Worm (Caenorhabditis elegans) whole organism, L1 larva: ENCODE measurements around the gene T20D4.10.
"Not testable (repeated sequence)": the region's sequence is repeated elsewhere in the genome, so short reads cannot be mapped to it uniquely, and the experiment has no call there.

Experiments used
- C16A3.4 ChIP-seq: fragments of 150-350 bp; optimal IDR thresholded peaks from 2 replicates; lab custom pipeline; 2014; ENCODE audit warnings: missing biosample characterization, missing genetic modification characterization
- C34B4.2 ChIP-seq: sonication (generic microtip); optimal IDR thresholded peaks from 2 replicates; lab custom pipeline; 2017; ENCODE audit warnings: mild to moderate bottlenecking, missing genetic modification characterization, missing compliant biosample characterization
- Y116A8C.19 ChIP-seq: sonication (generic microtip); optimal IDR thresholded peaks from 2 replicates; lab custom pipeline; 2016; ENCODE audit warnings: missing compliant biosample characterization, missing genetic modification characterization, borderline replicate concordance
- alr-1 ChIP-seq: fragments of 200-800 bp; sonication (Bioruptor generic); optimal IDR thresholded peaks from 2 replicates; lab custom pipeline; 2018; ENCODE audit warnings: borderline replicate concordance, mild to moderate bottlenecking, missing genetic modification characterization, missing compliant biosample characterization
- aly-2 ChIP-seq: fragments of 150-350 bp; optimal IDR thresholded peaks from 2 replicates; lab custom pipeline; 2014; ENCODE audit warnings: missing biosample characterization, missing genetic modification characterization
- ama-1 ChIP-seq: fragments of 150-350 bp; optimal IDR thresholded peaks from 2 replicates; lab custom pipeline; 2014
- blmp-1 ChIP-seq: fragments of 150-350 bp; optimal IDR thresholded peaks from 2 replicates; lab custom pipeline; 2014; ENCODE audit warnings: missing biosample characterization, missing genetic modification characterization
- ceh-63 ChIP-seq: fragments of 200-800 bp; sonication (Bioruptor generic); optimal IDR thresholded peaks from 2 replicates; lab custom pipeline; 2018; ENCODE audit warnings: mild to moderate bottlenecking, missing genetic modification characterization, missing compliant biosample characterization
- ceh-8 ChIP-seq: fragments of 200-800 bp; sonication (Bioruptor generic); optimal IDR thresholded peaks from 2 replicates; lab custom pipeline; 2018; ENCODE audit warnings: mild to moderate bottlenecking, missing genetic modification characterization, moderate library complexity, missing compliant biosample characterization
- ceh-82 ChIP-seq, 3 experiments: fragments of 150-350 bp in 1 of 3; sonication (generic microtip) in 2 of 3; optimal IDR thresholded peaks; 2 replicates each; lab custom pipeline; 2014 to 2017; ENCODE audit warnings: missing biosample characterization in 3 of 3, missing genetic modification characterization in 3 of 3
- efl-1 ChIP-seq, 4 experiments: fragments of 150-350 bp; optimal IDR thresholded peaks in 3 of 4; peaks in 1 of 4; 1 replicate in 1 of 4; 2 replicates in 3 of 4; lab custom pipeline; 2014; ENCODE audit warnings: missing biosample characterization in 2 of 4, missing genetic modification characterization in 2 of 4, missing genetic modification reagents in 2 of 4
- efl-3 ChIP-seq: fragments of 200-800 bp; sonication (Bioruptor generic); optimal IDR thresholded peaks from 2 replicates; lab custom pipeline; 2018; ENCODE audit warnings: mild to moderate bottlenecking, missing genetic modification characterization, missing compliant biosample characterization
- fkh-10 ChIP-seq: sonication (generic microtip); optimal IDR thresholded peaks from 2 replicates; lab custom pipeline; 2017; ENCODE audit warnings: missing biosample characterization, missing genetic modification reagents, missing genetic modification characterization
- fkh-4 ChIP-seq: sonication (generic microtip); optimal IDR thresholded peaks from 2 replicates; lab custom pipeline; 2016; ENCODE audit warnings: missing compliant biosample characterization, missing genetic modification characterization, borderline replicate concordance
- hlh-17 ChIP-seq: fragments of 200-800 bp; sonication (Bioruptor generic); optimal IDR thresholded peaks from 2 replicates; lab custom pipeline; 2018; ENCODE audit warnings: missing genetic modification characterization, mild to moderate bottlenecking, missing compliant biosample characterization, moderate library complexity, borderline replicate concordance
- irx-1 ChIP-seq: sonication (generic microtip); optimal IDR thresholded peaks from 2 replicates; lab custom pipeline; 2016; ENCODE audit warnings: missing genetic modification characterization, missing compliant biosample characterization
- isw-1 ChIP-seq: fragments of 200-800 bp; sonication (Bioruptor generic); IDR thresholded peaks from 2 replicates; pipeline ENCODE4 v1.3.6; 2022; ENCODE audit warnings: missing genetic modification characterization, missing compliant biosample characterization
- jun-1 ChIP-seq: fragments of 150-350 bp; optimal IDR thresholded peaks from 2 replicates; lab custom pipeline; 2014; ENCODE audit warnings: missing biosample characterization, missing genetic modification reagents, missing genetic modification characterization
- lin-15B ChIP-seq: fragments of 150-350 bp; sonication (generic microtip); optimal IDR thresholded peaks from 3 replicates; lab custom pipeline; 2014; ENCODE audit warnings: missing biosample characterization, missing genetic modification characterization
- lsy-2 ChIP-seq, 2 experiments: fragments of 150-350 bp; optimal IDR thresholded peaks; 2 replicates each; lab custom pipeline; 2014; ENCODE audit warnings: missing biosample characterization in 2 of 2, missing genetic modification characterization in 2 of 2
- mdl-1 ChIP-seq, 2 experiments: fragments of 150-350 bp; optimal IDR thresholded peaks; 2 replicates each; lab custom pipeline; 2014 to 2017; ENCODE audit warnings: missing biosample characterization in 2 of 2, missing genetic modification characterization in 2 of 2, inconsistent platforms in 1 of 2
- mef-2 ChIP-seq: fragments of 150-350 bp; optimal IDR thresholded peaks from 2 replicates; lab custom pipeline; 2014; ENCODE audit warnings: missing biosample characterization, missing genetic modification characterization
- mep-1 ChIP-seq: fragments of 150-350 bp; optimal IDR thresholded peaks from 2 replicates; lab custom pipeline; 2014; ENCODE audit warnings: missing biosample characterization, missing genetic modification characterization
- nhr-11 ChIP-seq: fragments of 150-350 bp; optimal IDR thresholded peaks from 2 replicates; lab custom pipeline; 2014; ENCODE audit warnings: missing biosample characterization, missing genetic modification characterization
- nhr-28 ChIP-seq: fragments of 150-350 bp; optimal IDR thresholded peaks from 2 replicates; lab custom pipeline; 2014; ENCODE audit warnings: missing biosample characterization, missing genetic modification characterization
- nhr-71 ChIP-seq: sonication (generic microtip); optimal IDR thresholded peaks from 2 replicates; lab custom pipeline; 2016; ENCODE audit warnings: mild to moderate bottlenecking, missing genetic modification characterization, moderate library complexity, missing compliant biosample characterization
- swsn-7 ChIP-seq: sonication (generic microtip); optimal IDR thresholded peaks from 2 replicates; lab custom pipeline; 2016; ENCODE audit warnings: missing genetic modification characterization, missing compliant biosample characterization
- tlp-1 ChIP-seq: fragments of 150-350 bp; optimal IDR thresholded peaks from 2 replicates; lab custom pipeline; 2014; ENCODE audit warnings: missing biosample characterization, missing genetic modification characterization
- unc-130 ChIP-seq: fragments of 150-350 bp; optimal IDR thresholded peaks from 2 replicates; lab custom pipeline; 2017; ENCODE audit warnings: missing biosample characterization, missing genetic modification characterization, inconsistent platforms
- unc-30 ChIP-seq: sonication (generic microtip); optimal IDR thresholded peaks from 2 replicates; lab custom pipeline; 2017; ENCODE audit warnings: missing biosample characterization, missing genetic modification characterization
- unc-62 ChIP-seq: fragments of 150-350 bp; optimal IDR thresholded peaks from 2 replicates; lab custom pipeline; 2014; ENCODE audit warnings: missing biosample characterization, missing genetic modification reagents, missing genetic modification characterization
- vab-15 ChIP-seq: sonication (generic microtip); optimal IDR thresholded peaks from 2 replicates; lab custom pipeline; 2017; ENCODE audit warnings: missing genotype, mild to moderate bottlenecking, missing genetic modification characterization, missing compliant biosample characterization
- xbp-1 ChIP-seq: sonication (generic microtip); optimal IDR thresholded peaks from 2 replicates; lab custom pipeline; 2016; ENCODE audit warnings: missing genetic modification characterization, missing compliant biosample characterization
- ztf-4 ChIP-seq: fragments of 150-350 bp; optimal IDR thresholded peaks from 2 replicates; lab custom pipeline; 2014; ENCODE audit warnings: missing biosample characterization, missing genetic modification characterization

The T20D4.10 gene

DNA sequence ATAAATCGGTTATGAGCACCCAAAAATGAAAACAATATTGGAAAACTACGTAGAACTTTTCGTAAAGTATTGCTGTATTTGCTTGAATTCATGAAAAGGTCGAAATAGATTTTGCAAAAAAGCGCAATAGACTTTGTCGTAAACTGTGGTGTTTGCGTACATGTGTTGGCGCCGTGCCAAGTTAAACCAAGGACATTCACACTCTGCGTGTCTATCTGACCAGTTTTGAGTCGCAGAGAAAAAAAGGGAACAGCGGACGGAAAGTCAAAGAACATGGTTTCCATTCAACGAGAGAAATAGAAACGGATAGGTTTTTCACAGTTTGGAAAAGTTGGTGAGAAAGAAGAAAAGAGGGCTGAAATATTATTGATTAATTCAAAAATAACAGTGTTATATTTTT lies 9.0 kb upstream of the T20D4.10 start (continued):
- TF ChIP-seq efl-3, result no peak
- peak; percentile 11 for TF ChIP-seq isw-1 (GFP tag; lab: Robert Waterston, UW)
- peak; percentile 55 for TF ChIP-seq irx-1 (tag; lab: Kevin White, UChicago)
- no peak for TF ChIP-seq fkh-4 (tag; lab: Kevin White, UChicago)
- TF ChIP-seq tlp-1 (tag; lab: Kevin White, UChicago), result no peak
- peak in 1 of 2 experiments; percentile 81 for TF ChIP-seq mdl-1 (tag; optimal IDR thresholded peaks at IDR 0.05; lab: Kevin White, UChicago)
- no peak for TF ChIP-seq unc-62
- TF ChIP-seq blmp-1 (tag; lab: Kevin White, UChicago), result peak; percentile 90
- TF ChIP-seq lin-15B (tag; lab: Kevin White, UChicago), result no peak
- peak; percentile 68 to 88 for TF ChIP-seq lsy-2 (tag; optimal IDR thresholded peaks at IDR 0.05; lab: Kevin White, UChicago)
- TF ChIP-seq swsn-7 (tag; lab: Kevin White, UChicago), result peak; percentile 68
- TF ChIP-seq vab-15 (tag; lab: Kevin White, UChicago), result no peak
- TF ChIP-seq C16A3.4, result peak; percentile 78
- peak; percentile 79 for TF ChIP-seq unc-130 (tag; lab: Kevin White, UChicago)
- no peak for TF ChIP-seq ceh-8 (GFP tag; lab: Kevin White, UChicago)
- TF ChIP-seq mep-1, result peak; percentile 91
- TF ChIP-seq ztf-4 (tag; lab: Kevin White, UChicago), result peak; percentile 30
- TF ChIP-seq mef-2 (tag; lab: Kevin White, UChicago), result no peak
- TF ChIP-seq, all 84 proteins: peak for 41

DNA sequence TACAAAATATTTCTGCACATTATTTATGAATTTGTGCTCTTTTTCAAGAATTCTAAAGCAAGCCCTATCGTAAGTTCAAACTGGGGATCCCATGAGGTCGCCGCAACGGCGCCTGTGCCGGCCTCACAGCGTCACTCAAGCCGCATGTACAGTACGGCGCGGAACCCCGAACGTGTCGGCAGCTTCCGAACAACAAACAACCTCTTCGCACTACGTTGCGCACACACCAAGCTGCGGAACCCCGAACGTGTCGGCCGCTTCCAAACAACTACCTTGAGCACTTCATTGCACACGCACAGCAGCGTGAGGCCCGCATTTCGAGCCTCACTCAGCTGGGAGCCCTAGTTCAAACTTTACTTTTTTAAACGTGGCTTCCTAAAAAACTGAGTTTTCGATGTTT lies 6.0 kb upstream of the T20D4.10 start:
- TF ChIP-seq mef-2 (tag; lab: Kevin White, UChicago), result no peak
- no peak for TF ChIP-seq nhr-28 (tag; lab: Kevin White, UChicago)
- TF ChIP-seq lsy-2 (tag; optimal IDR thresholded peaks at IDR 0.05; lab: Kevin White, UChicago), result no peak
- TF ChIP-seq efl-1 (optimal IDR thresholded peaks at IDR 0.05; lab: Kevin White, UChicago), result no peak
- TF ChIP-seq efl-1 (GFP tag; optimal IDR thresholded peaks at IDR 0.05 in 1 of 2; lab: Kevin White, UChicago), result peak in 1 of 2 experiments; percentile 62

DNA sequence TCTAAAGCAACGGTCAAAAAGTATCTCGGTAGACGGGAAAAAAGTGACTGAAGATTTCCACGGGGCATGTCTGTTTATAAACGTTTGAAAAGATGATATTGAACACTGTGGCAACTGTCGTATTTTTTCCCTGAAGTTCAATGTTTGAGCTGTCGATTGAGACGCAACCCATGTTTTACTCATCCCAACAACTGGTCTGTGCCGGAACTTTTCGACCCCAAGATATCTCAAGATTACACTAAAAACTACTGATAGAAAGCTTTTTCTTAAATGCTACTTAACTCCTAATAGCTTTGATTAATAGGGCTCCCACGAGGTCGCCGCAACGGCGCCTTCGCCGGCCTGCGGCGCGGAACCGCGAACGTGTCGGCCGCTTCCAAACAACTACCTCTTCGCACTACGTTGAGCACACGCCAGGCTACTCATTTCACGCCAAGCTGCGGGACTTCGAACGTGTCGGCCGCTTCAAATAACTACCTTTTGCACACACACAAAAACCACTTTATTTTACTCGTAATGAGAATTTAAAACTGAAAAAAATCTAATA lies 5.3 kb upstream of the T20D4.10 start, which contains the start of gene T20D4.15:
Gene T20D4.15, minus strand, starts transcription at position 51 of the 547 bp plus-strand sequence.
- TF ChIP-seq C34B4.2, result no peak
- TF ChIP-seq, all 84 proteins: peak for 0

DNA sequence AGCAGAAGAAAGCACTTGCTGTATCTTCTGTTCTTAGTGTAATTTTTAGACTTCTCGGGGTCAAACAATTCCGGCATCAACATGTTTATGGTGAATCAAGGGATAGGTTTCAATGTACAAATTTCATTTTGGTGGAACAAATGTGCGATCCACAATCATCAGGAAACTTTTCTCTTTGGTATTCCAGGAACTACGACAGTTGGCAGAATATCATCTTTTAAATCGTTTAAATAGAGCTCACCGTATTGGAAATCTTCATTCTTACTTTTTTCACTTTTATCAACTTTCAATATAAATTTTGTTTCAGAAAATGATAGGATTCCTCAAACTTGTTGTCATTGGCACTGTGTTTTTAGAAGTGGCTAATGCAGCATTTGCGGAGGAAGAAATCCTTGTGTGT lies 3.3 kb upstream of the T20D4.10 start, which contains the start of gene T20D4.12:
Gene T20D4.12, plus strand, starts transcription at position 301 of the 400 bp plus-strand sequence.
- TF ChIP-seq nhr-71; lsy-2 (tag; optimal IDR thresholded peaks at IDR 0.05; lab: Kevin White, UChicago); ceh-8 (GFP tag; lab: Kevin White, UChicago): not testable (repeated sequence)

- TF ChIP-seq ama-1 (no peak), alr-1 (tag; lab: Kevin White, UChicago) (no peak), aly-2 (no peak), unc-30 (tag; lab: Kevin White, UChicago) (no peak), nhr-11 (tag; lab: Kevin White, UChicago) (no peak), mep-1 (no peak), ceh-63 (no peak), lin-15B (tag; lab: Kevin White, UChicago) (no peak), Y116A8C.19 (no peak), fkh-10 (GFP tag; lab: Kevin White, UChicago) (no peak), jun-1 (tag; lab: Kevin White, UChicago) (no peak), hlh-17 (GFP tag; lab: Kevin White, UChicago) (no peak), xbp-1 (tag; lab: Kevin White, UChicago) (no peak), unc-62 (no peak), ceh-82 (tag; optimal IDR thresholded peaks at IDR 0.05; lab: Kevin White, UChicago) (no peak)
Measured at ce11 chrV:3398314-3398713, 1.7 kb upstream of the T20D4.10 start, which contains the start of gene T20D4.11. Gene T20D4.11, plus strand, starts transcription at chrV:3398690.
